Fruit fly (Drosophila melanogaster) whole organism, embryonic: ENCODE measurements around the gene CG42512.

Source experiments
- B-H2 ChIP-seq: fragments of 200-800 bp; sonication (Bioruptor generic); optimal IDR thresholded peaks from 2 replicates; lab custom pipeline; 2018; ENCODE audit warnings: missing biosample characterization, mild to moderate bottlenecking, missing genetic modification characterization
- C15 ChIP-seq: fragments of 200-800 bp; sonication (Bioruptor generic); IDR thresholded peaks from 3 replicates; pipeline ENCODE4 v1.3.6; 2022; ENCODE audit warnings: missing biosample characterization, missing genetic modification characterization
- CG10147 ChIP-seq: fragments of 200-800 bp; sonication (Bioruptor generic); optimal IDR thresholded peaks from 2 replicates; lab custom pipeline; 2019; ENCODE audit warnings: missing biosample characterization, mild to moderate bottlenecking, missing genetic modification characterization, moderate library complexity
- CG12104 ChIP-seq: fragments of 200-800 bp; sonication (Bioruptor generic); optimal IDR thresholded peaks from 3 replicates; lab custom pipeline; 2016; ENCODE audit warnings: missing biosample characterization, missing genetic modification characterization
- CG13296 ChIP-seq: fragments of 200-800 bp; sonication (Bioruptor generic); optimal IDR thresholded peaks from 3 replicates; lab custom pipeline; 2018; ENCODE audit warnings: missing biosample characterization, mild to moderate bottlenecking, missing genetic modification characterization
- CG14014 ChIP-seq: fragments of 200-800 bp; sonication (Bioruptor generic); IDR thresholded peaks from 2 replicates; pipeline ENCODE4 v1.3.6; 2022; ENCODE audit warnings: missing biosample characterization, missing genetic modification characterization
- CG16779 ChIP-seq: fragments of 200-800 bp; sonication (Bioruptor generic); IDR thresholded peaks from 2 replicates; pipeline ENCODE4 v1.3.6; 2022; ENCODE audit warnings: missing biosample characterization, missing genetic modification characterization
- CG17829 ChIP-seq: fragments of 200-800 bp; optimal IDR thresholded peaks from 2 replicates; lab custom pipeline; 2019; ENCODE audit warnings: missing biosample characterization, mild to moderate bottlenecking, missing genetic modification characterization, moderate library complexity
- CG30403 ChIP-seq: fragments of 200-800 bp; sonication (Bioruptor generic); optimal IDR thresholded peaks from 3 replicates; lab custom pipeline; 2016; ENCODE audit warnings: missing biosample characterization, missing genetic modification characterization
- CG3163 ChIP-seq: fragments of 200-800 bp; sonication (Bioruptor generic); optimal IDR thresholded peaks from 3 replicates; lab custom pipeline; 2016; ENCODE audit warnings: missing biosample characterization, missing genetic modification characterization
- CG6175 ChIP-seq: fragments of 200-800 bp; sonication (Bioruptor generic); IDR thresholded peaks from 3 replicates; pipeline ENCODE4 v1.3.6; 2022; ENCODE audit warnings: missing biosample characterization, missing genetic modification characterization
- CG7372 ChIP-seq: fragments of 200-800 bp; sonication (Bioruptor generic); IDR thresholded peaks from 2 replicates; pipeline ENCODE4 v1.3.6; 2022; ENCODE audit warnings: missing biosample characterization, missing genetic modification characterization
- CG8290 ChIP-seq, 3 experiments: fragments of 200-800 bp; sonication (Bioruptor generic); optimal IDR thresholded peaks; 2 replicates each; lab custom pipeline; 2016 to 2019; ENCODE audit warnings: missing biosample characterization in 3 of 3, missing genetic modification characterization in 3 of 3, mild to moderate bottlenecking in 2 of 3, moderate library complexity in 1 of 3
- CG8478 ChIP-seq: fragments of >200 bp; optimal IDR thresholded peaks from 2 replicates; lab custom pipeline; 2018
- CG8924 ChIP-seq: fragments of 200-800 bp; optimal IDR thresholded peaks from 3 replicates; lab custom pipeline; 2019; ENCODE audit warnings: missing biosample characterization, mild to moderate bottlenecking, missing genetic modification characterization, moderate library complexity
- Deaf1 ChIP-seq: fragments of 200-800 bp; optimal IDR thresholded peaks from 3 replicates; lab custom pipeline; 2019; ENCODE audit warnings: missing biosample characterization, mild to moderate bottlenecking, missing genetic modification characterization, moderate library complexity
- Dip2 ChIP-seq: fragments of 200-800 bp; sonication (Bioruptor generic); IDR thresholded peaks from 2 replicates; pipeline ENCODE4 v1.3.6; 2022; ENCODE audit warnings: missing biosample characterization, missing genetic modification characterization
- Dip3 ChIP-seq: fragments of 200-800 bp; sonication (Bioruptor generic); optimal IDR thresholded peaks from 3 replicates; lab custom pipeline; 2016; ENCODE audit warnings: missing biosample characterization, missing genetic modification characterization
- Fer1 ChIP-seq: fragments of 200-800 bp; sonication (Bioruptor generic); optimal IDR thresholded peaks from 2 replicates; lab custom pipeline; 2017; ENCODE audit warnings: missing biosample characterization, mild to moderate bottlenecking, missing genetic modification characterization
- HLH3B ChIP-seq: fragments of 200-800 bp; sonication (Bioruptor generic); IDR thresholded peaks from 2 replicates; pipeline ENCODE4 v1.3.6; 2022; ENCODE audit warnings: missing biosample characterization, missing genetic modification characterization
- HLHmδ ChIP-seq: fragments of 200-800 bp; sonication (Bioruptor generic); optimal IDR thresholded peaks from 2 replicates; lab custom pipeline; 2018; ENCODE audit warnings: missing biosample characterization, mild to moderate bottlenecking, missing genetic modification characterization, moderate library complexity
- Hr3 ChIP-seq: fragments of 200-800 bp; sonication (Bioruptor generic); optimal IDR thresholded peaks from 3 replicates; lab custom pipeline; 2016; ENCODE audit warnings: missing biosample characterization, missing genetic modification characterization
- MBD-R2 ChIP-seq: fragments of 200-800 bp; sonication (Bioruptor generic); IDR thresholded peaks from 2 replicates; pipeline ENCODE4 v1.3.6; 2022; ENCODE audit warnings: missing biosample characterization, missing genetic modification characterization
- Med ChIP-seq: fragments of 200-800 bp; sonication (Bioruptor generic); peaks from one replicate; lab custom pipeline; 2016; ENCODE audit warnings: missing biosample characterization, missing genetic modification characterization, mild to moderate bottlenecking, inconsistent platforms, moderate library complexity
- Nf-YC ChIP-seq: fragments of 200-800 bp; optimal IDR thresholded peaks from 3 replicates; lab custom pipeline; 2019; ENCODE audit warnings: missing biosample characterization, mild to moderate bottlenecking, missing genetic modification characterization, moderate library complexity
- Oli ChIP-seq: fragments of 200-800 bp; sonication (Bioruptor generic); optimal IDR thresholded peaks from 2 replicates; lab custom pipeline; 2018; ENCODE audit warnings: missing biosample characterization, mild to moderate bottlenecking, missing genetic modification characterization, moderate library complexity
- Ptx1 ChIP-seq: fragments of 200-800 bp; sonication (Bioruptor generic); IDR thresholded peaks from 2 replicates; pipeline ENCODE4 v1.3.6; 2022; ENCODE audit warnings: missing biosample characterization, missing genetic modification characterization
- Sry-δ ChIP-seq: fragments of 200-800 bp; sonication (Bioruptor generic); optimal IDR thresholded peaks from 2 replicates; lab custom pipeline; 2016; ENCODE audit warnings: missing biosample characterization, missing genetic modification characterization
- Stat92E ChIP-seq, 3 experiments: fragments of >200 bp in 2 of 3; fragments of 200-800 bp in 1 of 3; sonication (Bioruptor generic) in 1 of 3; optimal IDR thresholded peaks; 2 replicates each; lab custom pipeline; 2017 to 2019; ENCODE audit warnings: missing biosample characterization in 3 of 3, missing genetic modification characterization in 3 of 3, mild to moderate bottlenecking in 1 of 3, moderate library complexity in 1 of 3
- TFAM ChIP-seq: fragments of 200-800 bp; sonication (Bioruptor generic); optimal IDR thresholded peaks from 2 replicates; lab custom pipeline; 2017; ENCODE audit warnings: missing biosample characterization, missing genetic modification characterization, inconsistent platforms
- Tbp ChIP-seq: fragments of >200 bp; optimal IDR thresholded peaks from 2 replicates; lab custom pipeline; 2018; ENCODE audit warnings: missing biosample characterization, missing genetic modification characterization
- amos ChIP-seq: fragments of 200-800 bp; sonication (Bioruptor generic); IDR thresholded peaks from 2 replicates; pipeline ENCODE4 v1.3.6; 2022; ENCODE audit warnings: missing biosample characterization, missing genetic modification characterization; ENCODE audit not compliant: partially characterized antibody
- chinmo ChIP-seq: fragments of 200-800 bp; sonication (Bioruptor generic); IDR thresholded peaks from 4 replicates; pipeline ENCODE4 v1.3.6; 2022; ENCODE audit warnings: missing biosample characterization, missing genetic modification characterization; ENCODE audit not compliant: partially characterized antibody
- ci ChIP-seq: fragments of 200-800 bp; sonication (Bioruptor generic); IDR thresholded peaks from 3 replicates; pipeline ENCODE4 v1.3.6; 2022; ENCODE audit warnings: missing biosample characterization, missing genetic modification characterization
- crp ChIP-seq, 2 experiments: fragments of 200-800 bp; sonication (Bioruptor generic); optimal IDR thresholded peaks; 2 replicates in 1 of 2; 3 replicates in 1 of 2; lab custom pipeline; 2017; ENCODE audit warnings: missing biosample characterization in 2 of 2, missing genetic modification characterization in 2 of 2, mild to moderate bottlenecking in 1 of 2, moderate library complexity in 1 of 2
- dan ChIP-seq: fragments of 200-800 bp; sonication (Bioruptor generic); IDR thresholded peaks from 2 replicates; pipeline ENCODE4 v1.3.6; 2022; ENCODE audit warnings: missing biosample characterization, missing genetic modification characterization
- dmrt11E ChIP-seq: fragments of 200-800 bp; sonication (Bioruptor generic); optimal IDR thresholded peaks from 3 replicates; lab custom pipeline; 2018; ENCODE audit warnings: missing biosample characterization, mild to moderate bottlenecking, missing genetic modification characterization, moderate library complexity
- gce ChIP-seq: fragments of 200-800 bp; sonication (Bioruptor generic); IDR thresholded peaks from 3 replicates; pipeline ENCODE4 v1.3.6; 2022; ENCODE audit warnings: missing biosample characterization, missing genetic modification characterization
- gcm ChIP-seq: fragments of 200-800 bp; sonication (Bioruptor generic); optimal IDR thresholded peaks from 2 replicates; lab custom pipeline; 2019; ENCODE audit warnings: missing biosample characterization, mild to moderate bottlenecking, missing genetic modification characterization, moderate library complexity
- grn ChIP-seq: fragments of 200-800 bp; sonication (Bioruptor generic); optimal IDR thresholded peaks from 3 replicates; lab custom pipeline; 2017; ENCODE audit warnings: missing biosample characterization, missing genetic modification characterization
- gt ChIP-seq: fragments of 200-800 bp; sonication (Bioruptor generic); IDR thresholded peaks from 2 replicates; pipeline ENCODE4 v1.3.6; 2022; ENCODE audit warnings: missing biosample characterization, missing genetic modification characterization
- h ChIP-seq: fragments of >200 bp; optimal IDR thresholded peaks from 2 replicates; lab custom pipeline; 2017
- nerfin-1 ChIP-seq: fragments of 200-800 bp; sonication (Bioruptor generic); optimal IDR thresholded peaks from 3 replicates; lab custom pipeline; 2019; ENCODE audit warnings: missing biosample characterization, mild to moderate bottlenecking, missing genetic modification characterization, moderate library complexity
- pum ChIP-seq: fragments of 200-800 bp; sonication (Bioruptor generic); optimal IDR thresholded peaks from 2 replicates; lab custom pipeline; 2016; ENCODE audit warnings: missing biosample characterization, missing genetic modification characterization
- run ChIP-seq: fragments of 200-800 bp; sonication (Bioruptor generic); optimal IDR thresholded peaks from 3 replicates; lab custom pipeline; 2018; ENCODE audit warnings: missing biosample characterization, mild to moderate bottlenecking, missing genetic modification characterization
- schlank ChIP-seq: fragments of 200-800 bp; sonication (Bioruptor generic); optimal IDR thresholded peaks from 2 replicates; lab custom pipeline; 2018; ENCODE audit warnings: missing biosample characterization, mild to moderate bottlenecking, missing genetic modification characterization
- sr ChIP-seq: fragments of 200-800 bp; sonication (Bioruptor generic); IDR thresholded peaks from 3 replicates; pipeline ENCODE4 v1.3.6; 2022; ENCODE audit warnings: missing biosample characterization, missing genetic modification characterization
- twi ChIP-seq: fragments of 200-800 bp; optimal IDR thresholded peaks from 2 replicates; lab custom pipeline; 2019; ENCODE audit warnings: missing biosample characterization, mild to moderate bottlenecking, missing genetic modification characterization, moderate library complexity
- yki ChIP-seq: fragments of >200 bp; optimal IDR thresholded peaks from 3 replicates; lab custom pipeline; 2018

The CG42512 gene

DNA sequence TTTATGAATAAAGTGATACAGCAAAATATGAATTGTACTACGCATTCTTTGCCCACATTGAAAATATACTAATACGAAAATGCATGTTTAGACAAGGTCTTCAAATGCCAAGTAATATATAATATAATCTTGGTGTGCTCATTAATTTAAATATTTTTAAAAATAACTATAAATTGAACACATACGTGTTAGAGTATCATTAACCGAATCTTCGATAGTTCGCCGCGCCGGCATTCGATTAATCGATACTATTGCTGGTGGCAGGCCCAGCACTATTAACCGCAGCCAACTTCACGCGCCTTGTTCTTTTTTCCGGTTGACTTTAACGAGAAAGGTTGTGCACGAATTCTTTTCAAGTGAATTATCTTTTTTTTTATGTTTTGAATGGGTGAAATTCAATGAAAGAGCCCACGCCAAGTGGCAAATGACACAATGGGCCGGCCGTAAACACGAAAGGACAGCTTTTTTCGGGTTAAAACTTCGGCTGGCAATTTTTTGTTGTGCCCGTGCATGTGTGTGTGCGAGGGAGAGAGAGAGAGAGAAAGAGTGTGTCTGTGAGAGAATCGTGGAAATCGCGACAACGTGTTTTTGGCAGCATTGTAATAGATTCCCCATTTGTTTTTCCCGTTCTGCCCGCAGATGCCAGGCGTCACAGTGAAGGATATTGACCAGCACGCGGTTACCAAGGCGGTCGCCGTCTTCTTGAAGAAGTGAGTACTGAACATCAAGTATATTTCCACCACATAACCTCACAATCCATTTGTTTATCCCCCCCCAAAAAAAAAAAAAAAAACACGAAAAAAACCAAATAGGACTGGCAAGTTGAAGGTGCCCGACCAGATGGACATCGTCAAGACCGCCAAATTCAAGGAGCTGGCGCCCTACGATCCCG, 13.3 kb upstream of the CG42512 start, which contains the start of gene RpS19a (continued):
- TF ChIP-seq CG16779 (GFP tag; lab: Robert Waterston, UW) (0 out of 2 replicates have a peak, but pooled peaks have one; percentile 66), C15 (GFP tag; lab: Robert Waterston, UW) (peak; percentile 68; the same call in 1 of the 3 replicates), Dip3 (GFP tag; lab: Kevin White, UChicago) (peak; percentile 17), schlank (tag; lab: Kevin White, UChicago) (peak; percentile 85), CG6175 (GFP tag; lab: Robert Waterston, UW) (peak; percentile 73), Tbp (GFP tag; lab: Kevin White, UChicago) (no peak), gce (GFP tag; lab: Robert Waterston, UW) (peak; percentile 84), CG10147 (peak; percentile 64), Fer1 (GFP tag; lab: Kevin White, UChicago) (peak; percentile 89), h (lab: Kevin White, UChicago) (no peak), Ptx1 (GFP tag; lab: Robert Waterston, UW) (peak; percentile 58), CG7372 (GFP tag; lab: Robert Waterston, UW) (peak; percentile 60; the same call in 1 of the 2 replicates), MBD-R2 (no peak; the same call in 1 of the 2 replicates), Dip2 (GFP tag; lab: Robert Waterston, UW) (no peak), Deaf1 (peak; percentile 33), gt (GFP tag; lab: Robert Waterston, UW) (0 out of 2 replicates have a peak, but pooled peaks have one; percentile 18), pum (GFP tag; lab: Kevin White, UChicago) (no peak), chinmo (GFP tag; lab: Robert Waterston, UW) (no peak), CG17829 (peak; percentile 45), Nf-YC (peak; percentile 66), CG3163 (GFP tag; lab: Kevin White, UChicago) (peak; percentile 29), CG8924 (peak; percentile 51), Hr3 (no peak), Sry-δ (GFP tag; lab: Kevin White, UChicago) (peak; percentile 72), HLH3B (GFP tag; lab: Robert Waterston, UW) (peak; percentile 56), CG8290 (GFP tag; optimal IDR thresholded peaks at IDR 0.05; lab: Kevin White, UChicago) (peak; percentile 15), CG8290 (tag; optimal IDR thresholded peaks at IDR 0.05; lab: Kevin White, UChicago) (peak; percentile 78 to 79), HLHmδ (peak; percentile 97), nerfin-1 (tag; lab: Kevin White, UChicago) (peak; percentile 76), Stat92E (GFP tag; optimal IDR thresholded peaks at IDR 0.05; lab: Kevin White, UChicago) (peak in 1 of 3 experiments; percentile 35), CG30403 (GFP tag; lab: Kevin White, UChicago) (peak; percentile 50), amos (GFP tag; lab: Robert Waterston, UW) (peak; percentile 3; the same call in 1 of the 2 replicates), grn (GFP tag; lab: Kevin White, UChicago) (peak; percentile 37), CG13296 (GFP tag; lab: Kevin White, UChicago) (peak; percentile 90), CG14014 (peak; percentile 72), TFAM (GFP tag; lab: Kevin White, UChicago) (no peak), ci (GFP tag; lab: Robert Waterston, UW) (peak; percentile 95), dan (GFP tag; lab: Robert Waterston, UW) (no peak), run (tag; lab: Kevin White, UChicago) (peak; percentile 31), dmrt11E (peak; percentile 61), B-H2 (GFP tag; lab: Kevin White, UChicago) (peak; percentile 92), CG12104 (peak; percentile 84), twi (tag; lab: Kevin White, UChicago) (peak; percentile 38), gcm (GFP tag; lab: Kevin White, UChicago) (peak; percentile 67), crp (GFP tag; optimal IDR thresholded peaks at IDR 0.05; lab: Kevin White, UChicago) (peak in 1 of 2 experiments; percentile 22), sr (GFP tag; lab: Robert Waterston, UW) (peak; percentile 71; the same call in 2 of the 3 replicates), CG8478 (lab: Kevin White, UChicago) (no peak), yki (no peak), Med (GFP tag; lab: Kevin White, UChicago) (peak; percentile 97), Oli (tag; lab: Kevin White, UChicago) (peak; percentile 62)
